Fruit fly (Drosophila melanogaster) whole organism, embryonic: ENCODE measurements around the gene isoQC.
A peak's percentile ranks its signal among the peaks of the same experiment; 100 is the strongest.

ENCODE experiments used
- Atf6 ChIP-seq: fragments of 200-800 bp; sonication (Bioruptor generic); IDR thresholded peaks from 2 replicates; pipeline ENCODE4 v1.3.6; 2022; ENCODE audit warnings: missing biosample characterization, missing genetic modification characterization
- BEAF-32 ChIP-seq: fragments of 200-800 bp; sonication (Bioruptor generic); optimal IDR thresholded peaks from 3 replicates; lab custom pipeline; 2017; ENCODE audit warnings: missing biosample characterization, missing genetic modification characterization, mild to moderate bottlenecking, moderate library complexity, missing genetic modification reagents
- CG10147 ChIP-seq: fragments of 200-800 bp; sonication (Bioruptor generic); optimal IDR thresholded peaks from 2 replicates; lab custom pipeline; 2019; ENCODE audit warnings: missing biosample characterization, mild to moderate bottlenecking, missing genetic modification characterization, moderate library complexity
- CG11093 ChIP-seq: fragments of 200-800 bp; sonication (Bioruptor generic); IDR thresholded peaks from 3 replicates; pipeline ENCODE4 v1.3.6; 2022; ENCODE audit warnings: missing biosample characterization, missing genetic modification characterization
- CG11247 ChIP-seq: fragments of 200-800 bp; sonication (Bioruptor generic); IDR thresholded peaks from 2 replicates; pipeline ENCODE4 v1.3.6; 2022; ENCODE audit warnings: missing biosample characterization, missing genetic modification characterization
- CG12071 ChIP-seq: fragments of 200-800 bp; sonication (Bioruptor generic); optimal IDR thresholded peaks from 3 replicates; lab custom pipeline; 2018; ENCODE audit warnings: missing biosample characterization, mild to moderate bottlenecking, missing genetic modification characterization
- CG12744 ChIP-seq: fragments of 200-800 bp; sonication (Bioruptor generic); optimal IDR thresholded peaks from 2 replicates; lab custom pipeline; 2016; ENCODE audit warnings: missing biosample characterization, missing genetic modification characterization
- CG13775 ChIP-seq: fragments of 200-800 bp; sonication (Bioruptor generic); optimal IDR thresholded peaks from 3 replicates; lab custom pipeline; 2017; ENCODE audit warnings: missing biosample characterization, mild to moderate bottlenecking, missing genetic modification characterization
- CG1529 ChIP-seq: fragments of 200-800 bp; sonication (Bioruptor generic); optimal IDR thresholded peaks from 3 replicates; lab custom pipeline; 2018; ENCODE audit warnings: missing biosample characterization, missing genetic modification characterization
- CG15514 ChIP-seq: fragments of 200-800 bp; sonication (Bioruptor generic); optimal IDR thresholded peaks from 3 replicates; lab custom pipeline; 2017; ENCODE audit warnings: missing biosample characterization, missing genetic modification characterization, mild to moderate bottlenecking, moderate library complexity, missing genetic modification reagents
- CG16863 ChIP-seq: fragments of 200-800 bp; sonication (Bioruptor generic); optimal IDR thresholded peaks from 3 replicates; lab custom pipeline; 2016; ENCODE audit warnings: missing biosample characterization, missing genetic modification characterization
- CG30403 ChIP-seq: fragments of 200-800 bp; sonication (Bioruptor generic); optimal IDR thresholded peaks from 3 replicates; lab custom pipeline; 2016; ENCODE audit warnings: missing biosample characterization, missing genetic modification characterization
- CG32532 ChIP-seq: fragments of 200-800 bp; sonication (Bioruptor generic); IDR thresholded peaks from 2 replicates; pipeline ENCODE4 v1.3.6; 2022; ENCODE audit warnings: missing biosample characterization, missing genetic modification characterization
- CG6654 ChIP-seq: fragments of 200-800 bp; sonication (Bioruptor generic); optimal IDR thresholded peaks from 2 replicates; lab custom pipeline; 2017; ENCODE audit warnings: missing biosample characterization, mild to moderate bottlenecking, missing genetic modification characterization
- CG7987 ChIP-seq: fragments of 200-800 bp; sonication (Bioruptor generic); optimal IDR thresholded peaks from 2 replicates; lab custom pipeline; 2018; ENCODE audit warnings: missing biosample characterization, mild to moderate bottlenecking, missing genetic modification characterization, moderate library complexity
- CG8281 ChIP-seq: fragments of 200-800 bp; sonication (Bioruptor generic); optimal IDR thresholded peaks from 2 replicates; lab custom pipeline; 2018; ENCODE audit warnings: missing biosample characterization, mild to moderate bottlenecking, missing genetic modification characterization, moderate library complexity
- CG9797 ChIP-seq: fragments of 200-800 bp; sonication (Bioruptor generic); optimal IDR thresholded peaks from 3 replicates; lab custom pipeline; 2018; ENCODE audit warnings: missing biosample characterization, mild to moderate bottlenecking, missing genetic modification characterization
- D19B ChIP-seq: fragments of 200-800 bp; sonication (Bioruptor generic); optimal IDR thresholded peaks from 2 replicates; lab custom pipeline; 2017; ENCODE audit warnings: missing biosample characterization, mild to moderate bottlenecking, missing genetic modification characterization
- Doc2 ChIP-seq: fragments of 200-800 bp; sonication (Bioruptor generic); IDR thresholded peaks from 2 replicates; pipeline ENCODE4 v1.3.6; 2022; ENCODE audit warnings: missing biosample characterization, missing genetic modification characterization
- Jarid2 ChIP-seq: fragments of 200-800 bp; sonication (Bioruptor generic); optimal IDR thresholded peaks from 3 replicates; lab custom pipeline; 2017; ENCODE audit warnings: mild to moderate bottlenecking, missing biosample characterization, missing genetic modification reagents, missing genetic modification characterization
- NFAT ChIP-seq: fragments of 200-800 bp; sonication (Bioruptor generic); IDR thresholded peaks from 2 replicates; pipeline ENCODE4 v1.3.6; 2022; ENCODE audit warnings: missing biosample characterization, missing genetic modification characterization
- Poxn ChIP-seq: fragments of 200-800 bp; sonication (Bioruptor generic); IDR thresholded peaks from 2 replicates; pipeline ENCODE4 v1.3.6; 2022; ENCODE audit warnings: missing biosample characterization, missing genetic modification characterization
- abd-A ChIP-seq: fragments of 200-800 bp; sonication (Bioruptor generic); optimal IDR thresholded peaks from 3 replicates; lab custom pipeline; 2019; ENCODE audit warnings: missing biosample characterization, mild to moderate bottlenecking, missing genetic modification characterization, moderate library complexity
- az2 ChIP-seq: fragments of 200-800 bp; sonication (Bioruptor generic); optimal IDR thresholded peaks from 3 replicates; lab custom pipeline; 2016; ENCODE audit warnings: missing biosample characterization, missing genetic modification characterization
- bbx ChIP-seq: fragments of 200-800 bp; sonication (Bioruptor generic); IDR thresholded peaks from 2 replicates; pipeline ENCODE4 v1.3.6; 2022; ENCODE audit warnings: missing biosample characterization, missing genetic modification characterization; ENCODE audit not compliant: partially characterized antibody
- cad ChIP-seq: fragments of >200 bp; optimal IDR thresholded peaks from 2 replicates; lab custom pipeline; 2017; ENCODE audit warnings: missing biosample characterization, missing genetic modification characterization
- caup ChIP-seq: fragments of 200-800 bp; sonication (Bioruptor generic); optimal IDR thresholded peaks from 3 replicates; lab custom pipeline; 2017; ENCODE audit warnings: missing biosample characterization, mild to moderate bottlenecking, missing genetic modification characterization, moderate library complexity; ENCODE audit not compliant: severe bottlenecking
- chinmo ChIP-seq: fragments of 200-800 bp; sonication (Bioruptor generic); IDR thresholded peaks from 4 replicates; pipeline ENCODE4 v1.3.6; 2022; ENCODE audit warnings: missing biosample characterization, missing genetic modification characterization; ENCODE audit not compliant: partially characterized antibody
- crp ChIP-seq, 2 experiments: fragments of 200-800 bp; sonication (Bioruptor generic); optimal IDR thresholded peaks; 2 replicates in 1 of 2; 3 replicates in 1 of 2; lab custom pipeline; 2017; ENCODE audit warnings: missing biosample characterization in 2 of 2, missing genetic modification characterization in 2 of 2, mild to moderate bottlenecking in 1 of 2, moderate library complexity in 1 of 2
- gce ChIP-seq: fragments of 200-800 bp; sonication (Bioruptor generic); IDR thresholded peaks from 3 replicates; pipeline ENCODE4 v1.3.6; 2022; ENCODE audit warnings: missing biosample characterization, missing genetic modification characterization
- gt ChIP-seq: fragments of 200-800 bp; sonication (Bioruptor generic); IDR thresholded peaks from 2 replicates; pipeline ENCODE4 v1.3.6; 2022; ENCODE audit warnings: missing biosample characterization, missing genetic modification characterization
- ind ChIP-seq: fragments of 200-800 bp; sonication (Bioruptor generic); optimal IDR thresholded peaks from 3 replicates; lab custom pipeline; 2016; ENCODE audit warnings: missing biosample characterization, missing genetic modification characterization
- jing ChIP-seq: fragments of 200-800 bp; sonication (Bioruptor generic); optimal IDR thresholded peaks from 2 replicates; lab custom pipeline; 2018; ENCODE audit warnings: missing biosample characterization, mild to moderate bottlenecking, missing genetic modification characterization
- ken ChIP-seq: fragments of 200-800 bp; sonication (Bioruptor generic); IDR thresholded peaks from 3 replicates; pipeline ENCODE4 v1.3.6; 2022; ENCODE audit warnings: missing biosample characterization, missing genetic modification characterization
- maf-S ChIP-seq: fragments of 200-800 bp; sonication (Bioruptor generic); optimal IDR thresholded peaks from 2 replicates; lab custom pipeline; 2016; ENCODE audit warnings: missing biosample characterization, missing genetic modification characterization
- nerfin-2 ChIP-seq: fragments of 200-800 bp; sonication (Bioruptor generic); IDR thresholded peaks from 2 replicates; pipeline ENCODE4 v1.3.6; 2022; ENCODE audit warnings: missing biosample characterization, missing genetic modification characterization; ENCODE audit not compliant: partially characterized antibody
- nom ChIP-seq: fragments of 200-800 bp; sonication (Bioruptor generic); optimal IDR thresholded peaks from 2 replicates; lab custom pipeline; 2017; ENCODE audit warnings: missing biosample characterization, missing genetic modification characterization, mild to moderate bottlenecking, moderate library complexity, missing genetic modification reagents
- onecut ChIP-seq: fragments of 200-800 bp; sonication (Bioruptor generic); IDR thresholded peaks from 2 replicates; pipeline ENCODE4 v1.3.6; 2022; ENCODE audit warnings: missing biosample characterization, missing genetic modification characterization
- pnt ChIP-seq: fragments of 200-800 bp; sonication (Bioruptor generic); optimal IDR thresholded peaks from 3 replicates; lab custom pipeline; 2016; ENCODE audit warnings: missing biosample characterization, missing genetic modification characterization
- pros ChIP-seq: fragments of 200-800 bp; sonication (Bioruptor generic); optimal IDR thresholded peaks from 3 replicates; lab custom pipeline; 2019; ENCODE audit warnings: missing biosample characterization, mild to moderate bottlenecking, missing genetic modification characterization, moderate library complexity
- repo ChIP-seq: fragments of 200-800 bp; sonication (Bioruptor generic); optimal IDR thresholded peaks from 2 replicates; lab custom pipeline; 2016; ENCODE audit warnings: missing biosample characterization, missing genetic modification characterization
- scrt ChIP-seq: fragments of 200-800 bp; sonication (Bioruptor generic); optimal IDR thresholded peaks from 2 replicates; lab custom pipeline; 2018; ENCODE audit warnings: missing biosample characterization, mild to moderate bottlenecking, missing genetic modification characterization, moderate library complexity
- sd ChIP-seq: fragments of 200-800 bp; sonication (Bioruptor generic); optimal IDR thresholded peaks from 3 replicates; lab custom pipeline; 2018; ENCODE audit warnings: missing biosample characterization, mild to moderate bottlenecking, missing genetic modification characterization, moderate library complexity
- sens-2 ChIP-seq: fragments of 200-800 bp; sonication (Bioruptor generic); IDR thresholded peaks from 2 replicates; pipeline ENCODE4 v1.3.6; 2022; ENCODE audit warnings: missing biosample characterization, missing genetic modification characterization
- tna ChIP-seq: fragments of 200-800 bp; sonication (Bioruptor generic); IDR thresholded peaks from 2 replicates; pipeline ENCODE4 v1.3.6; 2022; ENCODE audit warnings: missing biosample characterization, missing genetic modification characterization; ENCODE audit not compliant: partially characterized antibody
- wor ChIP-seq: fragments of 200-800 bp; sonication (Bioruptor generic); IDR thresholded peaks from 2 replicates; pipeline ENCODE4 v1.3.6; 2022; ENCODE audit warnings: missing biosample characterization, missing genetic modification characterization

The isoQC gene

dm6 chr3L:20442674-20443313, 31.5 kb upstream of the isoQC start (continued):
- peak; percentile 99 for TF ChIP-seq pros (GFP tag; lab: Kevin White, UChicago)
- no peak for TF ChIP-seq caup (GFP tag; lab: Kevin White, UChicago)
- TF ChIP-seq nom (GFP tag; lab: Kevin White, UChicago): peak; percentile 16
- peak; percentile 38; the same call in 1 of the 2 replicates for TF ChIP-seq tna (GFP tag; lab: Robert Waterston, UW)
- TF ChIP-seq CG6654 (GFP tag; lab: Kevin White, UChicago): peak; percentile 99
- TF ChIP-seq nerfin-2 (GFP tag; lab: Robert Waterston, UW): peak; percentile 52; the same call in 1 of the 2 replicates
- TF ChIP-seq cad: peak; percentile 76
- peak; percentile 47 for TF ChIP-seq scrt (GFP tag; lab: Kevin White, UChicago)
- TF ChIP-seq D19B (GFP tag; lab: Kevin White, UChicago): no peak

dm6 chr3L:20444815-20445519, 29.3 kb upstream of the isoQC start:
- peak; percentile 91 for TF ChIP-seq gce
- TF ChIP-seq crp (GFP tag; optimal IDR thresholded peaks at IDR 0.05; lab: Kevin White, UChicago): peak in 1 of 2 experiments; percentile 27
- peak; percentile 77 for TF ChIP-seq CG12071
- peak; percentile 53 for TF ChIP-seq jing (GFP tag; lab: Kevin White, UChicago)
- no peak for TF ChIP-seq CG16863 (GFP tag; lab: Kevin White, UChicago)
- TF ChIP-seq BEAF-32: no peak
- TF ChIP-seq sd: peak; percentile 92
- peak; percentile 68 for TF ChIP-seq gt (GFP tag; lab: Robert Waterston, UW)
- TF ChIP-seq abd-A (tag; lab: Kevin White, UChicago): no peak
- no peak for TF ChIP-seq CG9797 (GFP tag; lab: Kevin White, UChicago)
- TF ChIP-seq CG1529: peak; percentile 68
- TF ChIP-seq CG32532 (GFP tag; lab: Robert Waterston, UW): peak; percentile 93
- peak; percentile 86 for TF ChIP-seq CG30403 (GFP tag; lab: Kevin White, UChicago)
- peak; percentile 75 for TF ChIP-seq onecut (GFP tag; lab: Robert Waterston, UW)
- TF ChIP-seq wor (GFP tag; lab: Robert Waterston, UW): peak; percentile 81
- peak; percentile 80 for TF ChIP-seq NFAT (GFP tag; lab: Robert Waterston, UW)
- TF ChIP-seq maf-S: peak; percentile 9
- peak; percentile 65 for TF ChIP-seq Jarid2 (GFP tag; lab: Kevin White, UChicago)
- TF ChIP-seq Doc2 (GFP tag; lab: Robert Waterston, UW): peak; percentile 78; the same call in 1 of the 2 replicates
- TF ChIP-seq CG10147 (GFP tag; lab: Kevin White, UChicago): peak; percentile 78
- TF ChIP-seq chinmo (GFP tag; lab: Robert Waterston, UW): no peak
- TF ChIP-seq CG15514 (GFP tag; lab: Kevin White, UChicago): peak; percentile 78
- peak; percentile 83 for TF ChIP-seq az2 (GFP tag; lab: Kevin White, UChicago)
- TF ChIP-seq Atf6 (GFP tag; lab: Robert Waterston, UW): peak; percentile 92
- 0 out of 2 replicates have a peak, but pooled peaks have one; percentile 32 for TF ChIP-seq bbx
- TF ChIP-seq ken (GFP tag; lab: Robert Waterston, UW): peak; percentile 89
- peak; percentile 85 for TF ChIP-seq CG11247 (GFP tag; lab: Robert Waterston, UW)
- peak; percentile 15 for TF ChIP-seq repo
- TF ChIP-seq Poxn: 0 out of 2 replicates have a peak, but pooled peaks have one; percentile 37
- TF ChIP-seq ind (GFP tag; lab: Kevin White, UChicago): peak; percentile 89
- peak; percentile 72 for TF ChIP-seq sens-2
- no peak for TF ChIP-seq pnt (GFP tag; lab: Kevin White, UChicago)
- TF ChIP-seq CG13775 (GFP tag; lab: Kevin White, UChicago): peak; percentile 79
- peak; percentile 64 for TF ChIP-seq CG7987 (GFP tag; lab: Kevin White, UChicago)
- peak; percentile 7 for TF ChIP-seq CG12744
- TF ChIP-seq CG11093: peak; percentile 85
- TF ChIP-seq CG8281 (tag; lab: Kevin White, UChicago): peak; percentile 57
